Fruit fly (Drosophila melanogaster) whole organism, embryonic: ENCODE measurements around the gene dia.

Experiments
- Aef1 ChIP-seq: fragments of 200-800 bp; sonication (Bioruptor generic); IDR thresholded peaks from 3 replicates; pipeline ENCODE4 v1.3.6; 2022; ENCODE audit warnings: missing biosample characterization, missing genetic modification characterization
- CG10366 ChIP-seq: fragments of 200-800 bp; sonication (Bioruptor generic); IDR thresholded peaks from 2 replicates; pipeline ENCODE4 v1.3.6; 2022; ENCODE audit warnings: missing biosample characterization, missing genetic modification characterization
- CG12071 ChIP-seq: fragments of 200-800 bp; sonication (Bioruptor generic); optimal IDR thresholded peaks from 3 replicates; lab custom pipeline; 2018; ENCODE audit warnings: missing biosample characterization, mild to moderate bottlenecking, missing genetic modification characterization
- CG12155 ChIP-seq: fragments of 200-800 bp; sonication (Bioruptor generic); optimal IDR thresholded peaks from 3 replicates; lab custom pipeline; 2016; ENCODE audit warnings: missing biosample characterization, missing genetic modification characterization
- CG12236 ChIP-seq: fragments of 200-800 bp; sonication (Bioruptor generic); optimal IDR thresholded peaks from 2 replicates; lab custom pipeline; 2016; ENCODE audit warnings: missing biosample characterization, missing genetic modification characterization
- CG13123 ChIP-seq: fragments of 200-800 bp; sonication (Bioruptor generic); optimal IDR thresholded peaks from 2 replicates; lab custom pipeline; 2016; ENCODE audit warnings: missing biosample characterization, missing genetic modification characterization
- CG15269 ChIP-seq: fragments of 200-800 bp; sonication (Bioruptor generic); optimal IDR thresholded peaks from 2 replicates; lab custom pipeline; 2018; ENCODE audit warnings: missing biosample characterization, mild to moderate bottlenecking, missing genetic modification characterization, moderate library complexity
- CG15514 ChIP-seq: fragments of 200-800 bp; sonication (Bioruptor generic); optimal IDR thresholded peaks from 3 replicates; lab custom pipeline; 2017; ENCODE audit warnings: missing biosample characterization, missing genetic modification characterization, mild to moderate bottlenecking, moderate library complexity, missing genetic modification reagents
- CG1602 ChIP-seq: fragments of 200-800 bp; sonication (Bioruptor generic); optimal IDR thresholded peaks from 3 replicates; lab custom pipeline; 2016; ENCODE audit warnings: missing biosample characterization, missing genetic modification characterization
- CG2129 ChIP-seq: fragments of 200-800 bp; sonication (Bioruptor generic); IDR thresholded peaks from 2 replicates; pipeline ENCODE4 v1.3.6; 2022; ENCODE audit warnings: missing biosample characterization, missing genetic modification characterization; ENCODE audit not compliant: partially characterized antibody
- CG31365 ChIP-seq: fragments of 200-800 bp; sonication (Bioruptor generic); optimal IDR thresholded peaks from 2 replicates; lab custom pipeline; 2018; ENCODE audit warnings: missing biosample characterization, mild to moderate bottlenecking, missing genetic modification characterization
- CG3281 ChIP-seq: fragments of 200-800 bp; sonication (Bioruptor generic); optimal IDR thresholded peaks from 3 replicates; lab custom pipeline; 2017; ENCODE audit warnings: missing biosample characterization, mild to moderate bottlenecking, missing genetic modification characterization
- CG33557 ChIP-seq: fragments of 200-800 bp; sonication (Bioruptor generic); optimal IDR thresholded peaks from 2 replicates; lab custom pipeline; 2019; ENCODE audit warnings: missing biosample characterization, mild to moderate bottlenecking, missing genetic modification characterization, moderate library complexity
- CG6654 ChIP-seq: fragments of 200-800 bp; sonication (Bioruptor generic); optimal IDR thresholded peaks from 2 replicates; lab custom pipeline; 2017; ENCODE audit warnings: missing biosample characterization, mild to moderate bottlenecking, missing genetic modification characterization
- CG7556 ChIP-seq: fragments of 200-800 bp; sonication (Bioruptor generic); optimal IDR thresholded peaks from 2 replicates; lab custom pipeline; 2017; ENCODE audit warnings: missing biosample characterization, mild to moderate bottlenecking, missing genetic modification characterization
- CG8281 ChIP-seq: fragments of 200-800 bp; sonication (Bioruptor generic); optimal IDR thresholded peaks from 2 replicates; lab custom pipeline; 2018; ENCODE audit warnings: missing biosample characterization, mild to moderate bottlenecking, missing genetic modification characterization, moderate library complexity
- CG8944 ChIP-seq: fragments of 200-800 bp; sonication (Bioruptor generic); optimal IDR thresholded peaks from 3 replicates; lab custom pipeline; 2016; ENCODE audit warnings: missing biosample characterization, missing genetic modification characterization
- CG9437 ChIP-seq: fragments of 200-800 bp; sonication (Bioruptor generic); optimal IDR thresholded peaks from 2 replicates; lab custom pipeline; 2018; ENCODE audit warnings: missing biosample characterization, mild to moderate bottlenecking, missing genetic modification characterization
- Eip74EF ChIP-seq, 2 experiments: fragments of 200-800 bp in 1 of 2; fragments of >200 bp in 1 of 2; sonication (Bioruptor generic) in 1 of 2; optimal IDR thresholded peaks; 2 replicates each; lab custom pipeline; 2017 to 2019; ENCODE audit warnings: missing biosample characterization in 2 of 2, missing genetic modification characterization in 2 of 2, mild to moderate bottlenecking in 1 of 2, moderate library complexity in 1 of 2
- Fer2 ChIP-seq: fragments of 200-800 bp; sonication (Bioruptor generic); optimal IDR thresholded peaks from 2 replicates; lab custom pipeline; 2018; ENCODE audit warnings: missing biosample characterization, mild to moderate bottlenecking, missing genetic modification characterization, moderate library complexity
- HLH54F ChIP-seq: fragments of 200-800 bp; sonication (Bioruptor generic); optimal IDR thresholded peaks from 3 replicates; lab custom pipeline; 2016; ENCODE audit warnings: missing biosample characterization, missing genetic modification characterization
- HmgD ChIP-seq: fragments of 200-800 bp; sonication (Bioruptor generic); optimal IDR thresholded peaks from 3 replicates; lab custom pipeline; 2016; ENCODE audit warnings: missing biosample characterization, missing genetic modification characterization
- Hmr ChIP-seq: fragments of 200-800 bp; sonication (Bioruptor generic); optimal IDR thresholded peaks from 3 replicates; lab custom pipeline; 2017; ENCODE audit warnings: mild to moderate bottlenecking, missing biosample characterization, missing genetic modification reagents, missing genetic modification characterization
- Kr ChIP-seq: fragments of 200-800 bp; sonication (Bioruptor generic); optimal IDR thresholded peaks from 2 replicates; lab custom pipeline; 2017; ENCODE audit warnings: missing biosample characterization, mild to moderate bottlenecking, missing genetic modification characterization
- Neu2 ChIP-seq: fragments of 200-800 bp; sonication (Bioruptor generic); optimal IDR thresholded peaks from 3 replicates; lab custom pipeline; 2016; ENCODE audit warnings: missing biosample characterization, missing genetic modification characterization, borderline replicate concordance
- Nf-YA ChIP-seq: fragments of 200-800 bp; sonication (Bioruptor generic); IDR thresholded peaks from 2 replicates; pipeline ENCODE4 v1.3.6; 2022; ENCODE audit warnings: missing biosample characterization, missing genetic modification characterization
- Opbp ChIP-seq: fragments of 200-800 bp; sonication (Bioruptor generic); IDR thresholded peaks from 3 replicates; pipeline ENCODE4 v1.3.6; 2022; ENCODE audit warnings: missing biosample characterization, missing genetic modification characterization; ENCODE audit not compliant: partially characterized antibody
- Poxn ChIP-seq: fragments of 200-800 bp; sonication (Bioruptor generic); IDR thresholded peaks from 2 replicates; pipeline ENCODE4 v1.3.6; 2022; ENCODE audit warnings: missing biosample characterization, missing genetic modification characterization
- Sry-δ ChIP-seq: fragments of 200-800 bp; sonication (Bioruptor generic); optimal IDR thresholded peaks from 2 replicates; lab custom pipeline; 2016; ENCODE audit warnings: missing biosample characterization, missing genetic modification characterization
- Stat92E ChIP-seq, 3 experiments: fragments of >200 bp in 2 of 3; fragments of 200-800 bp in 1 of 3; sonication (Bioruptor generic) in 1 of 3; optimal IDR thresholded peaks; 2 replicates each; lab custom pipeline; 2017 to 2019; ENCODE audit warnings: missing biosample characterization in 3 of 3, missing genetic modification characterization in 3 of 3, mild to moderate bottlenecking in 1 of 3, moderate library complexity in 1 of 3
- al ChIP-seq: fragments of 200-800 bp; sonication (Bioruptor generic); IDR thresholded peaks from 2 replicates; pipeline ENCODE4 v1.3.6; 2022; ENCODE audit warnings: missing biosample characterization, missing genetic modification characterization
- br ChIP-seq: fragments of >200 bp; optimal IDR thresholded peaks from 2 replicates; lab custom pipeline; 2017
- chif ChIP-seq, 2 experiments: fragments of 200-800 bp; sonication (Bioruptor generic); optimal IDR thresholded peaks; 3 replicates each; lab custom pipeline; 2016; ENCODE audit warnings: missing biosample characterization in 2 of 2, missing genetic modification characterization in 2 of 2
- fd64A ChIP-seq: fragments of 200-800 bp; sonication (Bioruptor generic); optimal IDR thresholded peaks from 3 replicates; lab custom pipeline; 2018; ENCODE audit warnings: missing biosample characterization, mild to moderate bottlenecking, missing genetic modification characterization
- gcm2 ChIP-seq: fragments of 200-800 bp; sonication (Bioruptor generic); optimal IDR thresholded peaks from 2 replicates; lab custom pipeline; 2016; ENCODE audit warnings: missing biosample characterization, missing genetic modification characterization
- gem ChIP-seq: fragments of 200-800 bp; sonication (Bioruptor generic); optimal IDR thresholded peaks from 2 replicates; lab custom pipeline; 2019; ENCODE audit warnings: missing biosample characterization, mild to moderate bottlenecking, missing genetic modification characterization, moderate library complexity
- gfzf ChIP-seq: fragments of 200-800 bp; sonication (Bioruptor generic); optimal IDR thresholded peaks from 2 replicates; lab custom pipeline; 2016; ENCODE audit warnings: missing biosample characterization, mild to moderate bottlenecking, missing genetic modification characterization, moderate library complexity
- ind ChIP-seq: fragments of 200-800 bp; sonication (Bioruptor generic); optimal IDR thresholded peaks from 3 replicates; lab custom pipeline; 2016; ENCODE audit warnings: missing biosample characterization, missing genetic modification characterization
- klu ChIP-seq: fragments of 200-800 bp; sonication (Bioruptor generic); IDR thresholded peaks from 2 replicates; pipeline ENCODE4 v1.3.6; 2022; ENCODE audit warnings: missing biosample characterization, missing genetic modification characterization
- kni ChIP-seq: fragments of 200-800 bp; sonication (Bioruptor generic); optimal IDR thresholded peaks from 3 replicates; lab custom pipeline; 2017; ENCODE audit warnings: mild to moderate bottlenecking, missing biosample characterization, missing genetic modification reagents, missing genetic modification characterization
- lbe ChIP-seq: fragments of 200-800 bp; sonication (Bioruptor generic); optimal IDR thresholded peaks from 2 replicates; lab custom pipeline; 2016; ENCODE audit warnings: missing biosample characterization, mild to moderate bottlenecking, missing genetic modification characterization
- maf-S ChIP-seq: fragments of 200-800 bp; sonication (Bioruptor generic); optimal IDR thresholded peaks from 2 replicates; lab custom pipeline; 2016; ENCODE audit warnings: missing biosample characterization, missing genetic modification characterization
- nerfin-2 ChIP-seq: fragments of 200-800 bp; sonication (Bioruptor generic); IDR thresholded peaks from 2 replicates; pipeline ENCODE4 v1.3.6; 2022; ENCODE audit warnings: missing biosample characterization, missing genetic modification characterization; ENCODE audit not compliant: partially characterized antibody
- nom ChIP-seq: fragments of 200-800 bp; sonication (Bioruptor generic); optimal IDR thresholded peaks from 2 replicates; lab custom pipeline; 2017; ENCODE audit warnings: missing biosample characterization, missing genetic modification characterization, mild to moderate bottlenecking, moderate library complexity, missing genetic modification reagents
- phol ChIP-seq: fragments of 200-800 bp; sonication (Bioruptor generic); optimal IDR thresholded peaks from 3 replicates; lab custom pipeline; 2018; ENCODE audit warnings: missing biosample characterization, mild to moderate bottlenecking, missing genetic modification characterization, moderate library complexity
- psq ChIP-seq: fragments of 200-800 bp; sonication (Bioruptor generic); optimal IDR thresholded peaks from 2 replicates; lab custom pipeline; 2017; ENCODE audit warnings: missing biosample characterization, missing genetic modification characterization
- pum ChIP-seq: fragments of 200-800 bp; sonication (Bioruptor generic); optimal IDR thresholded peaks from 2 replicates; lab custom pipeline; 2016; ENCODE audit warnings: missing biosample characterization, missing genetic modification characterization
- slp2 ChIP-seq: fragments of 200-800 bp; sonication (Bioruptor generic); optimal IDR thresholded peaks from 2 replicates; lab custom pipeline; 2016; ENCODE audit warnings: missing biosample characterization, missing genetic modification characterization
- trh ChIP-seq: fragments of 200-800 bp; sonication (Bioruptor generic); optimal IDR thresholded peaks from 2 replicates; lab custom pipeline; 2016; ENCODE audit warnings: missing biosample characterization, missing genetic modification characterization
- wek ChIP-seq: fragments of 200-800 bp; sonication (Bioruptor generic); optimal IDR thresholded peaks from 3 replicates; lab custom pipeline; 2018; ENCODE audit warnings: missing biosample characterization, mild to moderate bottlenecking, missing genetic modification characterization, moderate library complexity

The dia gene

dm6 chr2L:20761951-20762538, 4.1 kb downstream of the dia start (continued):
- TF ChIP-seq CG3281 (GFP tag; lab: Kevin White, UChicago): peak; percentile 45
- TF ChIP-seq trh (GFP tag; lab: Kevin White, UChicago): no peak
- TF ChIP-seq Kr (GFP tag; lab: Kevin White, UChicago): no peak
- TF ChIP-seq CG31365 (tag; lab: Kevin White, UChicago): no peak
- TF ChIP-seq Aef1 (GFP tag; lab: Robert Waterston, UW): peak; percentile 42; the same call in 2 of the 3 replicates
- no peak for TF ChIP-seq pum
- TF ChIP-seq Eip74EF (GFP tag; optimal IDR thresholded peaks at IDR 0.05; lab: Kevin White, UChicago): peak in 1 of 2 experiments; percentile 23
- TF ChIP-seq phol (tag; lab: Kevin White, UChicago): peak; percentile 62
- TF ChIP-seq CG1602 (GFP tag; lab: Kevin White, UChicago): peak; percentile 35
- no peak for TF ChIP-seq klu (GFP tag; lab: Robert Waterston, UW)
- TF ChIP-seq maf-S (GFP tag; lab: Kevin White, UChicago): no peak
- TF ChIP-seq gem (tag; lab: Kevin White, UChicago): peak; percentile 75
- no peak for TF ChIP-seq CG12071 (GFP tag; lab: Kevin White, UChicago)
- no peak for TF ChIP-seq Stat92E (GFP tag; optimal IDR thresholded peaks at IDR 0.05; lab: Kevin White, UChicago)
- TF ChIP-seq Hmr (GFP tag; lab: Kevin White, UChicago): peak; percentile 22
- TF ChIP-seq CG2129: no peak
- TF ChIP-seq CG13123 (GFP tag; lab: Kevin White, UChicago): no peak
- no peak for TF ChIP-seq CG8281 (tag; lab: Kevin White, UChicago)
- no peak for TF ChIP-seq Poxn
- TF ChIP-seq br (lab: Kevin White, UChicago): no peak
- TF ChIP-seq Sry-δ: no peak
- TF ChIP-seq CG7556: no peak
- TF ChIP-seq lbe (GFP tag; lab: Kevin White, UChicago): peak; percentile 79
- no peak for TF ChIP-seq Opbp (GFP tag; lab: Robert Waterston, UW)
- TF ChIP-seq Fer2 (tag; lab: Kevin White, UChicago): no peak
- no peak for TF ChIP-seq Nf-YA (GFP tag; lab: Robert Waterston, UW)
- no peak for TF ChIP-seq CG12236
- no peak for TF ChIP-seq psq (GFP tag; lab: Kevin White, UChicago)
- no peak for TF ChIP-seq CG8944 (GFP tag; lab: Kevin White, UChicago)
- no peak for TF ChIP-seq nom (GFP tag; lab: Kevin White, UChicago)
- TF ChIP-seq slp2 (GFP tag; lab: Kevin White, UChicago): no peak
- TF ChIP-seq wek: no peak
- no peak for TF ChIP-seq CG33557 (GFP tag; lab: Kevin White, UChicago)
- TF ChIP-seq chif (GFP tag; optimal IDR thresholded peaks at IDR 0.05; lab: Kevin White, UChicago): no peak
- TF ChIP-seq kni: no peak
- no peak for TF ChIP-seq al (GFP tag; lab: Robert Waterston, UW)
- TF ChIP-seq CG12155 (GFP tag; lab: Kevin White, UChicago): peak; percentile 9
- no peak for TF ChIP-seq CG9437 (GFP tag; lab: Kevin White, UChicago)
- TF ChIP-seq gfzf (GFP tag; lab: Kevin White, UChicago): no peak
- TF ChIP-seq HmgD (GFP tag; lab: Kevin White, UChicago): no peak
- no peak for TF ChIP-seq Neu2 (GFP tag; lab: Kevin White, UChicago)
- peak; percentile 48 for TF ChIP-seq CG15269 (tag; lab: Kevin White, UChicago)
- TF ChIP-seq fd64A (GFP tag; lab: Kevin White, UChicago): no peak
- TF ChIP-seq HLH54F: no peak
- TF ChIP-seq CG10366: no peak
- no peak for TF ChIP-seq gcm2 (GFP tag; lab: Kevin White, UChicago)
- TF ChIP-seq CG15514: peak; percentile 23
- TF ChIP-seq nerfin-2 (GFP tag; lab: Robert Waterston, UW): no peak
- TF ChIP-seq ind (GFP tag; lab: Kevin White, UChicago): peak; percentile 33
- TF ChIP-seq CG6654 (GFP tag; lab: Kevin White, UChicago): no peak
